Worm (Caenorhabditis elegans) whole organism, young adult: Measurements from ENCODE around the gene F42C5.4.
A peak's percentile ranks its signal among the peaks of the same experiment; 100 is the strongest.

Experiments used
- B0336.3 ChIP-seq: fragments of 200-800 bp; sonication (Bioruptor generic); IDR thresholded peaks from 2 replicates; pipeline ENCODE4 v1.3.6; 2022; ENCODE audit warnings: missing genetic modification characterization, missing compliant biosample characterization
- C06A6.2 ChIP-seq: fragments of 200-800 bp; sonication (Bioruptor generic); conservative IDR thresholded peaks from 2 replicates; pipeline ENCODE4 v1.3.6; 2022; ENCODE audit warnings: missing genetic modification characterization, missing compliant biosample characterization
- F33H1.4 ChIP-seq: fragments of 200-800 bp; sonication (Bioruptor generic); IDR thresholded peaks from 2 replicates; pipeline ENCODE4 v1.3.6; 2022; ENCODE audit warnings: missing genetic modification reagents, missing genetic modification characterization, missing compliant biosample characterization
- F39B2.1 ChIP-seq: fragments of 200-800 bp; sonication (Bioruptor generic); IDR thresholded peaks from 2 replicates; pipeline ENCODE4 v1.3.6; 2022; ENCODE audit warnings: missing genetic modification reagents, missing genetic modification characterization, missing compliant biosample characterization
- T07F8.4 ChIP-seq: sonication (generic microtip); optimal IDR thresholded peaks from 2 replicates; lab custom pipeline; 2016; ENCODE audit warnings: mild to moderate bottlenecking, missing genetic modification characterization, moderate library complexity, missing compliant biosample characterization
- T26A5.8 ChIP-seq: sonication (generic microtip); optimal IDR thresholded peaks from 2 replicates; lab custom pipeline; 2016; ENCODE audit warnings: missing genetic modification characterization, missing compliant biosample characterization
- Y53G8AR.9 ChIP-seq: fragments of 200-800 bp; sonication (Bioruptor generic); conservative IDR thresholded peaks from 2 replicates; pipeline ENCODE4 v1.3.6; 2022; ENCODE audit warnings: missing genetic modification reagents, missing genetic modification characterization, missing compliant biosample characterization
- ama-1 ChIP-seq, 3 experiments: fragments of 150-350 bp in 1 of 3; sonication (generic microtip) in 2 of 3; optimal IDR thresholded peaks; 2 replicates each; lab custom pipeline; 2014 to 2018; ENCODE audit warnings: missing biosample characterization in 2 of 3, missing genetic modification characterization in 2 of 3, missing genetic modification reagents in 2 of 3
- attf-3 ChIP-seq: fragments of 200-800 bp; sonication (Bioruptor generic); conservative IDR thresholded peaks from 2 replicates; pipeline ENCODE4 v1.3.6; 2022; ENCODE audit warnings: missing genetic modification reagents, missing genetic modification characterization, missing compliant biosample characterization
- attf-6 ChIP-seq: fragments of 200-800 bp; sonication (Bioruptor generic); IDR thresholded peaks from 2 replicates; pipeline ENCODE4 v1.3.6; 2022; ENCODE audit warnings: missing genetic modification reagents, missing genetic modification characterization, missing compliant biosample characterization
- bed-1 ChIP-seq: fragments of 200-800 bp; sonication (Bioruptor generic); IDR thresholded peaks from 2 replicates; pipeline ENCODE4 v1.3.6; 2022; ENCODE audit warnings: missing genetic modification reagents, missing genetic modification characterization, missing compliant biosample characterization
- cebp-1 ChIP-seq, 2 experiments: fragments of 200-800 bp in 1 of 2; sonication (Bioruptor generic) in 1 of 2; sonication (generic microtip) in 1 of 2; IDR thresholded peaks in 1 of 2; optimal IDR thresholded peaks in 1 of 2; 2 replicates each; pipeline versions ENCODE4 v1.3.6 to Lab custom; 2017 to 2022; ENCODE audit warnings: missing compliant biosample characterization in 2 of 2, missing genetic modification characterization in 2 of 2, mild to moderate bottlenecking in 1 of 2, missing genetic modification reagents in 1 of 2, moderate library complexity in 1 of 2
- die-1 ChIP-seq: sonication (generic microtip); optimal IDR thresholded peaks from 2 replicates; lab custom pipeline; 2016; ENCODE audit warnings: missing genotype, mild to moderate bottlenecking, missing genetic modification characterization, missing compliant biosample characterization
- egl-44 ChIP-seq: fragments of 200-800 bp; sonication (Bioruptor generic); IDR thresholded peaks from 2 replicates; pipeline ENCODE4 v1.3.6; 2022; ENCODE audit warnings: missing genetic modification reagents, missing genetic modification characterization, missing compliant biosample characterization
- egrh-3 ChIP-seq: fragments of 200-800 bp; sonication (Bioruptor generic); IDR thresholded peaks from 2 replicates; pipeline ENCODE4 v1.3.6; 2022; ENCODE audit warnings: missing genetic modification reagents, missing genetic modification characterization, missing compliant biosample characterization
- ekl-4 ChIP-seq: fragments of 200-800 bp; sonication (Bioruptor generic); IDR thresholded peaks from 2 replicates; pipeline ENCODE4 v1.3.6; 2022; ENCODE audit warnings: missing genetic modification reagents, missing genetic modification characterization, missing compliant biosample characterization
- fkh-3 ChIP-seq: sonication (generic microtip); optimal IDR thresholded peaks from 2 replicates; lab custom pipeline; 2016; ENCODE audit warnings: mild to moderate bottlenecking, missing genetic modification characterization, missing compliant biosample characterization
- hrde-1 ChIP-seq: sonication (generic microtip); optimal IDR thresholded peaks from 2 replicates; lab custom pipeline; 2016; ENCODE audit warnings: missing genetic modification characterization, mild to moderate bottlenecking, missing compliant biosample characterization, moderate library complexity, missing genotype, missing genetic modification reagents, borderline replicate concordance
- hsf-1 ChIP-seq: fragments of 200-800 bp; sonication (Bioruptor generic); IDR thresholded peaks from 2 replicates; pipeline ENCODE4 v1.3.6; 2022; ENCODE audit warnings: missing genetic modification reagents, missing genetic modification characterization, missing compliant biosample characterization
- let-526 ChIP-seq: fragments of 200-800 bp; sonication (Bioruptor generic); IDR thresholded peaks from 2 replicates; pipeline ENCODE4 v1.3.6; 2022; ENCODE audit warnings: missing genetic modification reagents, missing genetic modification characterization, missing compliant biosample characterization
- lin-26 ChIP-seq: fragments of 200-800 bp; sonication (Bioruptor generic); IDR thresholded peaks from 2 replicates; pipeline ENCODE4 v1.3.6; 2022; ENCODE audit warnings: missing genetic modification reagents, missing genetic modification characterization, missing compliant biosample characterization
- lin-40 ChIP-seq: sonication (generic microtip); optimal IDR thresholded peaks from 2 replicates; lab custom pipeline; 2016; ENCODE audit warnings: missing genetic modification characterization, mild to moderate bottlenecking, missing compliant biosample characterization, missing genotype, missing genetic modification reagents
- lin-54 ChIP-seq: fragments of 200-800 bp; sonication (Bioruptor generic); optimal IDR thresholded peaks from 2 replicates; lab custom pipeline; 2018; ENCODE audit warnings: mild to moderate bottlenecking, missing genetic modification characterization, missing compliant biosample characterization
- madf-3 ChIP-seq: fragments of 200-800 bp; sonication (Bioruptor generic); IDR thresholded peaks from 2 replicates; pipeline ENCODE4 v1.3.6; 2022; ENCODE audit warnings: missing genetic modification reagents, missing genetic modification characterization, missing compliant biosample characterization
- madf-6 ChIP-seq: fragments of 200-800 bp; sonication (Bioruptor generic); IDR thresholded peaks from 2 replicates; pipeline ENCODE4 v1.3.6; 2022; ENCODE audit warnings: missing genetic modification reagents, missing genetic modification characterization, missing compliant biosample characterization
- madf-8 ChIP-seq: fragments of 200-800 bp; sonication (Bioruptor generic); conservative IDR thresholded peaks from 2 replicates; pipeline ENCODE4 v1.3.6; 2022; ENCODE audit warnings: missing genetic modification reagents, missing genetic modification characterization, missing compliant biosample characterization
- mcd-1 ChIP-seq: fragments of 200-800 bp; sonication (Bioruptor generic); IDR thresholded peaks from 2 replicates; pipeline ENCODE4 v1.3.6; 2022; ENCODE audit warnings: missing genetic modification reagents, missing genetic modification characterization, missing compliant biosample characterization
- nfya-1 ChIP-seq: sonication (generic microtip); optimal IDR thresholded peaks from 2 replicates; lab custom pipeline; 2017; ENCODE audit warnings: antibody characterized with exemption, missing compliant biosample characterization, missing genetic modification characterization, borderline replicate concordance; ENCODE audit not compliant: insufficient read depth
- nfya-2 ChIP-seq: fragments of 200-800 bp; sonication (Bioruptor generic); IDR thresholded peaks from 2 replicates; pipeline ENCODE4 v1.3.6; 2022; ENCODE audit warnings: missing genetic modification reagents, missing genetic modification characterization, missing compliant biosample characterization
- nfyb-1 ChIP-seq: fragments of 200-800 bp; sonication (Bioruptor generic); IDR thresholded peaks from 2 replicates; pipeline ENCODE4 v1.3.6; 2022; ENCODE audit warnings: missing genetic modification reagents, missing genetic modification characterization, missing compliant biosample characterization
- nhr-90 ChIP-seq: sonication (generic microtip); optimal IDR thresholded peaks from 2 replicates; lab custom pipeline; 2016; ENCODE audit warnings: missing genotype, mild to moderate bottlenecking, missing genetic modification characterization, missing compliant biosample characterization
- rec-8 ChIP-seq, 2 experiments: sonication (generic microtip); optimal IDR thresholded peaks; 2 replicates each; lab custom pipeline; 2016; ENCODE audit warnings: mild to moderate bottlenecking in 2 of 2, missing genetic modification characterization in 2 of 2, missing genetic modification reagents in 2 of 2, missing genotype in 2 of 2, missing biosample characterization in 1 of 2, missing compliant biosample characterization in 1 of 2, moderate library complexity in 1 of 2
- sea-2 ChIP-seq: fragments of 200-800 bp; sonication (Bioruptor generic); IDR thresholded peaks from 2 replicates; pipeline ENCODE4 v1.3.6; 2022; ENCODE audit warnings: missing genetic modification characterization, missing compliant biosample characterization
- snpc-1.1 ChIP-seq: sonication (generic microtip); optimal IDR thresholded peaks from 2 replicates; lab custom pipeline; 2017; ENCODE audit warnings: missing genetic modification characterization, mild to moderate bottlenecking, missing compliant biosample characterization, antibody characterized with exemption, moderate library complexity, missing genotype, missing genetic modification reagents; ENCODE audit not compliant: insufficient read depth
- snpc-3.4 ChIP-seq: sonication (generic microtip); optimal IDR thresholded peaks from 2 replicates; lab custom pipeline; 2017; ENCODE audit warnings: missing genetic modification characterization, mild to moderate bottlenecking, missing compliant biosample characterization, antibody characterized with exemption, moderate library complexity, missing genotype, missing genetic modification reagents
- snpc-4 ChIP-seq, 5 experiments: fragments of 150-350 bp in 1 of 5; sonication (generic microtip) in 4 of 5; optimal IDR thresholded peaks; 2 replicates each; lab custom pipeline; 2014 to 2018; ENCODE audit warnings: missing genetic modification characterization in 5 of 5, missing biosample characterization in 3 of 5, antibody characterized with exemption in 2 of 5, mild to moderate bottlenecking in 2 of 5, missing compliant biosample characterization in 2 of 5, missing genotype in 2 of 5, moderate library complexity in 2 of 5, missing genetic modification reagents in 1 of 5
- tbp1 ChIP-seq: fragments of 200-800 bp; sonication (Bioruptor generic); optimal IDR thresholded peaks from 2 replicates; lab custom pipeline; 2018; ENCODE audit warnings: mild to moderate bottlenecking, missing genetic modification characterization, missing compliant biosample characterization
- unc-130 ChIP-seq: sonication (generic microtip); optimal IDR thresholded peaks from 2 replicates; lab custom pipeline; 2016; ENCODE audit warnings: missing genetic modification reagents, missing genetic modification characterization, missing compliant biosample characterization
- unc-62 ChIP-seq: fragments of 150-350 bp; optimal IDR thresholded peaks from 2 replicates; lab custom pipeline; 2014; ENCODE audit warnings: missing biosample characterization, missing genetic modification reagents, missing genetic modification characterization
- ztf-28 ChIP-seq: fragments of 200-800 bp; sonication (Bioruptor generic); IDR thresholded peaks from 2 replicates; pipeline ENCODE4 v1.3.6; 2022; ENCODE audit warnings: missing genetic modification reagents, missing genetic modification characterization, missing compliant biosample characterization

The F42C5.4 gene

ce11 chrIV:7312620-7313194, 20.8 kb upstream of the F42C5.4 start:
- TF ChIP-seq F39B2.1 (GFP tag; lab: Robert Waterston, UW): no peak
- 0 out of 2 replicates have a peak, but pooled peaks have one; percentile 58 for TF ChIP-seq hsf-1
- TF ChIP-seq cebp-1 (GFP tag; IDR thresholded peaks at IDR 0.05; lab: Robert Waterston, UW): no peak
- TF ChIP-seq cebp-1 (tag; optimal IDR thresholded peaks at IDR 0.05; lab: Kevin White, UChicago): no peak
- peak; percentile 18 for TF ChIP-seq snpc-1.1 (tag; lab: Kevin White, UChicago)
- peak; percentile 50 for TF ChIP-seq lin-54 (GFP tag; lab: Kevin White, UChicago)
- peak; percentile 71; the same call in 1 of the 2 replicates for TF ChIP-seq ekl-4
- TF ChIP-seq nfyb-1 (GFP tag; lab: Robert Waterston, UW): 0 out of 2 replicates have a peak, but pooled peaks have one; percentile 28
- 0 out of 2 replicates have a peak, but pooled peaks have one; percentile 23 for TF ChIP-seq bed-1 (GFP tag; lab: Robert Waterston, UW)
- no peak for TF ChIP-seq die-1 (tag; lab: Kevin White, UChicago)
- peak; percentile 79 for TF ChIP-seq B0336.3 (GFP tag; lab: Robert Waterston, UW)
- peak; percentile 51 for TF ChIP-seq snpc-3.4
- TF ChIP-seq mcd-1: 0 out of 2 replicates have a peak, but pooled peaks have one; percentile 9
- peak; percentile 40 for TF ChIP-seq F33H1.4
- 0 out of 2 replicates have a peak, but pooled peaks have one; percentile 4 for TF ChIP-seq madf-8 (GFP tag; lab: Robert Waterston, UW)
- no peak for TF ChIP-seq ama-1 (optimal IDR thresholded peaks at IDR 0.05; lab: Kevin White, UChicago)
- peak in 1 of 2 experiments; percentile 58 for TF ChIP-seq ama-1 (GFP tag; optimal IDR thresholded peaks at IDR 0.05; lab: Kevin White, UChicago)
- TF ChIP-seq rec-8 (tag; optimal IDR thresholded peaks at IDR 0.05; lab: Kevin White, UChicago): no peak
- TF ChIP-seq hrde-1: peak; percentile 50
- TF ChIP-seq attf-6: peak; percentile 77; the same call in 1 of the 2 replicates
- TF ChIP-seq T07F8.4 (tag; lab: Kevin White, UChicago): no peak
- no peak for TF ChIP-seq nfya-1 (tag; lab: Kevin White, UChicago)
- peak; percentile 5; the same call in 1 of the 2 replicates for TF ChIP-seq lin-26 (GFP tag; lab: Robert Waterston, UW)
- no peak for TF ChIP-seq T26A5.8 (tag; lab: Kevin White, UChicago)
- TF ChIP-seq egl-44 (GFP tag; lab: Robert Waterston, UW): no peak
- no peak for TF ChIP-seq attf-3
- no peak for TF ChIP-seq snpc-4 (GFP tag; optimal IDR thresholded peaks at IDR 0.05; lab: Kevin White, UChicago)
- TF ChIP-seq snpc-4 (tag; optimal IDR thresholded peaks at IDR 0.05; lab: Kevin White, UChicago): peak in 1 of 4 experiments; percentile 57
- peak; percentile 31 for TF ChIP-seq unc-130 (GFP tag; lab: Kevin White, UChicago)
- TF ChIP-seq tbp1 (GFP tag; lab: Kevin White, UChicago): peak; percentile 11
- TF ChIP-seq madf-3 (GFP tag; lab: Robert Waterston, UW): peak; percentile 6; the same call in 1 of the 2 replicates

DNA sequence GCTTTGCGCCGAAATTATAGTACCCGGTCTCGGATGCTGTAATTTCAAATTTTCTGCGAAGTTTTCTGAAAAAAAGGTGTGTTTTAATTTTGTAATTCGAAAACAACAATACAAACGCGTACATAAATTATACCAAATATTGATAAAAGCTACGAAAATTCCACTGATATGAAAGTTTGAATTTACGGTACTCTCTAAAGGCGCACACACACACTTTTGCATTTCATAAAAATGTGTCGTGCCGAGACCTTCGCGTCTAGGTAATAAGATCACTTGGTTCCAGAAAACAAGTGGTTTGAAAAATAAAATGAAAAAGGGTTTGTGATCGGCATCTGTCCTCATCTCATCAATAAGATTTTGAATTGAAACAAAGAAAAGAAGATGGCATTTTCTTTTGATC, 18.9 kb upstream of the F42C5.4 start:
- no peak for TF ChIP-seq let-526 (GFP tag; lab: Robert Waterston, UW)
- no peak for TF ChIP-seq Y53G8AR.9 (GFP tag; lab: Robert Waterston, UW)
- TF ChIP-seq, all 124 proteins: peak for 0

ce11 chrIV:7310410-7310809, 18.5 kb upstream of the F42C5.4 start, which contains the start of gene grl-4:
TSS of gene grl-4 (minus strand) at chrIV:7310760.
- TF ChIP-seq lin-40 (tag; lab: Kevin White, UChicago) (no peak), C06A6.2 (GFP tag; lab: Robert Waterston, UW) (no peak), nfya-2 (GFP tag; lab: Robert Waterston, UW) (no peak), unc-62 (GFP tag; lab: Kevin White, UChicago) (no peak), ztf-28 (GFP tag; lab: Robert Waterston, UW) (0 out of 2 replicates have a peak, but pooled peaks have one; percentile 12), fkh-3 (tag; lab: Kevin White, UChicago) (no peak), sea-2 (no peak), egrh-3 (GFP tag; lab: Robert Waterston, UW) (peak; percentile 53; the same call in 1 of the 2 replicates), nhr-90 (tag; lab: Kevin White, UChicago) (no peak), F33H1.4 (no peak), madf-6 (GFP tag; lab: Robert Waterston, UW) (no peak)
- TF ChIP-seq, all 124 proteins: peak for 2
